Worm (Caenorhabditis elegans) whole organism, midembryonic: Measurements from ENCODE around the gene czw-1.

ENCODE experiments used
- T22C8.4 ChIP-seq: fragments of 200-800 bp; sonication (Bioruptor generic); IDR thresholded peaks from 2 replicates; pipeline ENCODE4 v1.3.6; 2022; ENCODE audit warnings: missing genetic modification characterization, missing compliant biosample characterization
- cog-1 ChIP-seq: sonication (generic microtip); optimal IDR thresholded peaks from 2 replicates; lab custom pipeline; 2016; ENCODE audit warnings: missing genetic modification characterization, missing compliant biosample characterization
- flt-1 ChIP-seq: fragments of 200-800 bp; sonication (Bioruptor generic); IDR thresholded peaks from 2 replicates; pipeline ENCODE4 v1.3.6; 2022; ENCODE audit warnings: missing genetic modification characterization, missing compliant biosample characterization
- klf-2 ChIP-seq: fragments of 200-800 bp; sonication (Bioruptor generic); conservative IDR thresholded peaks from 2 replicates; pipeline ENCODE4 v1.3.6; 2022; ENCODE audit warnings: missing genetic modification reagents, missing genetic modification characterization, missing compliant biosample characterization
- med-1 ChIP-seq: sonication (generic microtip); optimal IDR thresholded peaks from 2 replicates; lab custom pipeline; 2017; ENCODE audit warnings: missing genetic modification characterization, mild to moderate bottlenecking, missing compliant biosample characterization, antibody characterized with exemption, missing genetic modification reagents; ENCODE audit not compliant: insufficient read depth
- ref-1 ChIP-seq: fragments of 200-800 bp; sonication (Bioruptor generic); conservative IDR thresholded peaks from 2 replicates; pipeline ENCODE4 v1.3.6; 2022; ENCODE audit warnings: missing genetic modification reagents, missing genetic modification characterization, missing compliant biosample characterization
- tab-1 ChIP-seq: fragments of 200-800 bp; sonication (Bioruptor generic); IDR thresholded peaks from 2 replicates; pipeline ENCODE4 v1.3.6; 2022; ENCODE audit warnings: missing genetic modification characterization, missing compliant biosample characterization
- ztf-23 ChIP-seq: fragments of 200-800 bp; sonication (Bioruptor generic); IDR thresholded peaks from 2 replicates; pipeline ENCODE4 v1.3.6; 2022; ENCODE audit warnings: missing genetic modification reagents, missing genetic modification characterization, missing compliant biosample characterization
- ztf-29 ChIP-seq: fragments of 200-800 bp; sonication (Bioruptor generic); IDR thresholded peaks from 2 replicates; pipeline ENCODE4 v1.3.6; 2022; ENCODE audit warnings: missing genetic modification reagents, missing genetic modification characterization, missing compliant biosample characterization

czw-1 gene

ce11 chrIV:7903359-7903758, 43.3 kb downstream of the czw-1 start, which contains the start of gene C49H3.6:
TSS of gene C49H3.6 (plus strand) at chrIV:7903738.
- peak; percentile 29 for TF ChIP-seq cog-1
- TF ChIP-seq ref-1, result no peak

DNA sequence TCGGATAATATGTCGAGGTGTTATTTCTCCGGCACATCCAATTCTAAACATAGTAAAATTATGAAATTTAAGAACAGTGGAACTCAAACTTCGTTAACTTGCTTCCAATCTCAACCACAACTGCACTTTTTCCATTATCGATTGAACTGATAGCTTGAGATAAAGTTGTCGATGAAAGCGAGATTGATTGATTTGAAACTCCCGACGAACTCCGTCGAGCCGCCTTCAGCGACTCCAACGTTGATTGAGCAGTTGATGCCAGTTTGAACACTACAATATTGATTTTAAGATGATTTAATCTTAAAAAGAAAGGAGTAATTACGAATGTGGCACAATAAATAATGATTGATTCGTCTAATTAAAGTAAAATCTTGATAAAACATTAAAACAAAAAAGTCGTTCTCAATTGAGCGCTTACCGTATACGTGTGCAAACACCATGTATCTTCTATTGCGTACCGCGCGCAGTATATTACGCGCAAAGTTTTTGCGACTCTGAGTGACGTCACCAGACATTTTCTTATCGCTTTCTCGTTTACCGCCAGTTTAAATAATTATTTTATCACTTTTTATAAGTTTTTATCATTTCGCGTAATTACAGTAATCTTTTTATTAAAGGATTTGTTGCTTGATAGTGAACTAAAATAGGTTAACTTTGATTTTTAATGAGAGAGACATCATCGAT, 44.3 kb downstream of the czw-1 start, which contains the start of gene arp-11:
Gene arp-11, minus strand, starts transcription at position 51 of the 684 bp plus-strand sequence.
- TF ChIP-seq klf-2, result no peak
- TF ChIP-seq cog-1, result peak; percentile 13

DNA sequence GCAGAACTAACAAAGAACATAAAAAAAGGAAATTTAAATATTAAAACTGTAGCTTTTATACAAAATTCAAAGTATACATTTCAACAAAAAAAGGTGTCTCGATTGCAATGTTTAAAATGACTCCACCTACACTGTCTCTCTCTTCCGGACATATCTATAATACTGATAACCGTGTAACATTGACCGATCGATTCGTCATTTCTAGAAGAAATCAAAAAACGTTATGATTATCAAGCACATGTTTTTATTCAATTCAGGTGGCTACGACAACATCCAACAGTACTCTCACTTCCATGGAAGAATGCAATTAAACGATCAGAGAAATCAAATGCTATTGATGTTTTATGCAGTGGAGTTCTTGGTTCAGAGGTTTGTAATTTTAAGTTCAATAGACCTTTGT, 48.1 kb downstream of the czw-1 start:
- no peak for TF ChIP-seq T22C8.4 (GFP tag; lab: Robert Waterston, UW)
- TF ChIP-seq med-1 (GFP tag; lab: Kevin White, UChicago), result no peak
- no peak for TF ChIP-seq ztf-23 (GFP tag; lab: Robert Waterston, UW)
- no peak for TF ChIP-seq cog-1
- no peak for TF ChIP-seq ztf-29 (GFP tag; lab: Robert Waterston, UW)
- no peak for TF ChIP-seq tab-1 (GFP tag; lab: Robert Waterston, UW)
- TF ChIP-seq flt-1 (GFP tag; lab: Robert Waterston, UW), result no peak
- no peak for TF ChIP-seq klf-2
- TF ChIP-seq ref-1, result no peak

ce11 chrIV:7897953-7898352, 48.7 kb downstream of the czw-1 start:
- no peak for TF ChIP-seq med-1 (GFP tag; lab: Kevin White, UChicago)
- TF ChIP-seq ref-1, result no peak
- no peak for TF ChIP-seq tab-1 (GFP tag; lab: Robert Waterston, UW)
- TF ChIP-seq T22C8.4 (GFP tag; lab: Robert Waterston, UW), result no peak
- TF ChIP-seq ztf-29 (GFP tag; lab: Robert Waterston, UW), result no peak
- no peak for TF ChIP-seq ztf-23 (GFP tag; lab: Robert Waterston, UW)

ce11 chrIV:7897443-7897842, 49.2 kb downstream of the czw-1 start, which contains the start of gene ilys-4:
TSS of gene ilys-4 (minus strand) at chrIV:7897543.
- no peak for TF ChIP-seq flt-1 (GFP tag; lab: Robert Waterston, UW)
- TF ChIP-seq cog-1, result no peak
- no peak for TF ChIP-seq ztf-29 (GFP tag; lab: Robert Waterston, UW)
- no peak for TF ChIP-seq T22C8.4 (GFP tag; lab: Robert Waterston, UW)
- TF ChIP-seq klf-2, result no peak
